Worm (Caenorhabditis elegans): ENCODE measurements around the gene F01G4.6.

- no peak for TF ChIP-seq R02D3.7 (tag; optimal IDR thresholded peaks at IDR 0.05)
- no peak for TF ChIP-seq unc-62 (GFP tag; optimal IDR thresholded peaks at IDR 0.05)
- TF ChIP-seq lin-13 (GFP tag; optimal IDR thresholded peaks at IDR 0.05) = no peak
- TF ChIP-seq nhr-77 (tag; optimal IDR thresholded peaks at IDR 0.05) = no peak
These were observed 18.5 kb downstream of the F01G4.6 start for ce11 chrIV:11130774-11131173.

Measured in whole organism, L2 larva.